Worm (Caenorhabditis elegans) whole organism, L1 larva: ENCODE results near the gene bgnt-1.1.

Source experiments
- C04F5.9 ChIP-seq: sonication (generic microtip); optimal IDR thresholded peaks from 2 replicates; lab custom pipeline; 2016; ENCODE audit warnings: missing genetic modification characterization, missing compliant biosample characterization
- C16A3.4 ChIP-seq: fragments of 150-350 bp; optimal IDR thresholded peaks from 2 replicates; lab custom pipeline; 2014; ENCODE audit warnings: missing biosample characterization, missing genetic modification characterization
- Y116A8C.19 ChIP-seq: sonication (generic microtip); optimal IDR thresholded peaks from 2 replicates; lab custom pipeline; 2016; ENCODE audit warnings: missing compliant biosample characterization, missing genetic modification characterization, borderline replicate concordance
- aha-1 ChIP-seq: fragments of 150-350 bp; optimal IDR thresholded peaks from 2 replicates; lab custom pipeline; 2014; ENCODE audit warnings: missing biosample characterization, missing genetic modification characterization
- aly-2 ChIP-seq: fragments of 150-350 bp; optimal IDR thresholded peaks from 2 replicates; lab custom pipeline; 2014; ENCODE audit warnings: missing biosample characterization, missing genetic modification characterization
- ceh-63 ChIP-seq: fragments of 200-800 bp; sonication (Bioruptor generic); optimal IDR thresholded peaks from 2 replicates; lab custom pipeline; 2018; ENCODE audit warnings: mild to moderate bottlenecking, missing genetic modification characterization, missing compliant biosample characterization
- ceh-82 ChIP-seq, 3 experiments: fragments of 150-350 bp in 1 of 3; sonication (generic microtip) in 2 of 3; optimal IDR thresholded peaks; 2 replicates each; lab custom pipeline; 2014 to 2017; ENCODE audit warnings: missing biosample characterization in 3 of 3, missing genetic modification characterization in 3 of 3
- ceh-88 ChIP-seq: fragments of 200-800 bp; sonication (Bioruptor generic); IDR thresholded peaks from 2 replicates; pipeline ENCODE4 v1.3.6; 2022; ENCODE audit warnings: missing genetic modification characterization, missing compliant biosample characterization
- ces-1 ChIP-seq: fragments of 150-350 bp; optimal IDR thresholded peaks from 2 replicates; lab custom pipeline; 2014; ENCODE audit warnings: missing biosample characterization, missing genetic modification reagents, missing genetic modification characterization
- dsc-1 ChIP-seq: sonication (generic microtip); optimal IDR thresholded peaks from 2 replicates; lab custom pipeline; 2016; ENCODE audit warnings: mild to moderate bottlenecking, missing genetic modification characterization, missing compliant biosample characterization
- efl-1 ChIP-seq, 4 experiments: fragments of 150-350 bp; optimal IDR thresholded peaks in 3 of 4; peaks in 1 of 4; 1 replicate in 1 of 4; 2 replicates in 3 of 4; lab custom pipeline; 2014; ENCODE audit warnings: missing biosample characterization in 2 of 4, missing genetic modification characterization in 2 of 4, missing genetic modification reagents in 2 of 4
- efl-3 ChIP-seq: fragments of 200-800 bp; sonication (Bioruptor generic); optimal IDR thresholded peaks from 2 replicates; lab custom pipeline; 2018; ENCODE audit warnings: mild to moderate bottlenecking, missing genetic modification characterization, missing compliant biosample characterization
- egl-13 ChIP-seq: sonication (generic microtip); optimal IDR thresholded peaks from 2 replicates; lab custom pipeline; 2016; ENCODE audit warnings: missing genotype, missing genetic modification reagents, missing genetic modification characterization, missing compliant biosample characterization
- egl-27 ChIP-seq, 2 experiments: fragments of 150-350 bp in 1 of 2; sonication (generic microtip); optimal IDR thresholded peaks; 3 replicates each; lab custom pipeline; 2017 to 2018; ENCODE audit warnings: missing biosample characterization in 2 of 2, missing genetic modification characterization in 2 of 2, missing genetic modification reagents in 2 of 2
- fkh-8 ChIP-seq: sonication (generic microtip); optimal IDR thresholded peaks from 2 replicates; lab custom pipeline; 2016; ENCODE audit warnings: mild to moderate bottlenecking, missing genetic modification characterization, missing compliant biosample characterization
- fos-1 ChIP-seq: fragments of 150-350 bp; optimal IDR thresholded peaks from 2 replicates; lab custom pipeline; 2014; ENCODE audit warnings: missing biosample characterization, missing genetic modification characterization
- grh-1 ChIP-seq: fragments of 200-800 bp; sonication (Bioruptor generic); IDR thresholded peaks from 2 replicates; pipeline ENCODE4 v1.3.6; 2022; ENCODE audit warnings: missing genetic modification reagents, missing genetic modification characterization, missing compliant biosample characterization
- hlh-17 ChIP-seq: fragments of 200-800 bp; sonication (Bioruptor generic); optimal IDR thresholded peaks from 2 replicates; lab custom pipeline; 2018; ENCODE audit warnings: missing genetic modification characterization, mild to moderate bottlenecking, missing compliant biosample characterization, moderate library complexity, borderline replicate concordance
- hlh-4 ChIP-seq: sonication (generic microtip); optimal IDR thresholded peaks from 2 replicates; lab custom pipeline; 2016; ENCODE audit warnings: mild to moderate bottlenecking, missing genetic modification characterization, missing compliant biosample characterization
- irx-1 ChIP-seq: sonication (generic microtip); optimal IDR thresholded peaks from 2 replicates; lab custom pipeline; 2016; ENCODE audit warnings: missing genetic modification characterization, missing compliant biosample characterization
- jun-1 ChIP-seq: fragments of 150-350 bp; optimal IDR thresholded peaks from 2 replicates; lab custom pipeline; 2014; ENCODE audit warnings: missing biosample characterization, missing genetic modification reagents, missing genetic modification characterization
- lin-15B ChIP-seq: fragments of 150-350 bp; sonication (generic microtip); optimal IDR thresholded peaks from 3 replicates; lab custom pipeline; 2014; ENCODE audit warnings: missing biosample characterization, missing genetic modification characterization
- lin-35 ChIP-seq, 2 experiments: fragments of 150-350 bp; optimal IDR thresholded peaks; 2 replicates each; lab custom pipeline; 2014; ENCODE audit warnings: missing biosample characterization in 2 of 2, missing genetic modification characterization in 2 of 2, missing genetic modification reagents in 2 of 2
- lir-3 ChIP-seq: sonication (generic microtip); optimal IDR thresholded peaks from 2 replicates; lab custom pipeline; 2016; ENCODE audit warnings: mild to moderate bottlenecking, missing genetic modification characterization, moderate library complexity, missing compliant biosample characterization; ENCODE audit not compliant: poor library complexity
- lsy-2 ChIP-seq, 2 experiments: fragments of 150-350 bp; optimal IDR thresholded peaks; 2 replicates each; lab custom pipeline; 2014; ENCODE audit warnings: missing biosample characterization in 2 of 2, missing genetic modification characterization in 2 of 2
- mab-9 ChIP-seq: fragments of 200-800 bp; sonication (Bioruptor generic); IDR thresholded peaks from 2 replicates; pipeline ENCODE4 v1.3.6; 2022; ENCODE audit warnings: missing genetic modification reagents, missing genetic modification characterization, missing compliant biosample characterization
- mef-2 ChIP-seq: fragments of 150-350 bp; optimal IDR thresholded peaks from 2 replicates; lab custom pipeline; 2014; ENCODE audit warnings: missing biosample characterization, missing genetic modification characterization
- nhr-19 ChIP-seq: fragments of 200-800 bp; sonication (Bioruptor generic); conservative IDR thresholded peaks from 2 replicates; pipeline ENCODE4 v1.3.6; 2022; ENCODE audit warnings: missing genetic modification characterization, missing compliant biosample characterization
- nhr-237 ChIP-seq: fragments of 150-350 bp; optimal IDR thresholded peaks from 2 replicates; lab custom pipeline; 2014; ENCODE audit warnings: missing biosample characterization, missing genetic modification characterization
- nhr-28 ChIP-seq: fragments of 150-350 bp; optimal IDR thresholded peaks from 2 replicates; lab custom pipeline; 2014; ENCODE audit warnings: missing biosample characterization, missing genetic modification characterization
- nhr-47 ChIP-seq: sonication (generic microtip); optimal IDR thresholded peaks from 2 replicates; lab custom pipeline; 2016; ENCODE audit warnings: mild to moderate bottlenecking, missing genetic modification characterization, moderate library complexity, missing compliant biosample characterization
- nhr-76 ChIP-seq: sonication (generic microtip); optimal IDR thresholded peaks from 2 replicates; lab custom pipeline; 2017; ENCODE audit warnings: missing biosample characterization, missing genetic modification characterization
- nhr-77 ChIP-seq: fragments of 150-350 bp; optimal IDR thresholded peaks from 2 replicates; lab custom pipeline; 2014; ENCODE audit warnings: missing biosample characterization, missing genetic modification characterization
- nhr-84 ChIP-seq: sonication (generic microtip); optimal IDR thresholded peaks from 2 replicates; lab custom pipeline; 2017; ENCODE audit warnings: missing biosample characterization, missing genetic modification characterization
- nhr-90 ChIP-seq: sonication (generic microtip); optimal IDR thresholded peaks from 2 replicates; lab custom pipeline; 2016; ENCODE audit warnings: mild to moderate bottlenecking, missing genetic modification characterization, missing compliant biosample characterization; ENCODE audit not compliant: poor library complexity
- pax-3 ChIP-seq: fragments of 200-800 bp; sonication (Bioruptor generic); optimal IDR thresholded peaks from 2 replicates; lab custom pipeline; 2018; ENCODE audit warnings: mild to moderate bottlenecking, missing genetic modification characterization, moderate library complexity, missing compliant biosample characterization
- rnt-1 ChIP-seq: sonication (generic microtip); optimal IDR thresholded peaks from 2 replicates; lab custom pipeline; 2016; ENCODE audit warnings: mild to moderate bottlenecking, missing genetic modification characterization, moderate library complexity, missing compliant biosample characterization
- skn-1 ChIP-seq: fragments of 150-350 bp; optimal IDR thresholded peaks from 2 replicates; lab custom pipeline; 2014; ENCODE audit warnings: missing biosample characterization, missing genetic modification characterization
- snu-23 ChIP-seq: sonication (generic microtip); optimal IDR thresholded peaks from 2 replicates; lab custom pipeline; 2016; ENCODE audit warnings: missing genetic modification characterization, missing compliant biosample characterization
- sox-4 ChIP-seq: sonication (generic microtip); optimal IDR thresholded peaks from 2 replicates; lab custom pipeline; 2016; ENCODE audit warnings: missing genetic modification characterization, missing compliant biosample characterization
- sptf-1 ChIP-seq: fragments of 150-350 bp; optimal IDR thresholded peaks from 2 replicates; lab custom pipeline; 2014; ENCODE audit warnings: missing biosample characterization, missing genetic modification characterization
- sup-37 ChIP-seq: fragments of 200-800 bp; sonication (Bioruptor generic); optimal IDR thresholded peaks from 2 replicates; lab custom pipeline; 2018; ENCODE audit warnings: mild to moderate bottlenecking, missing genetic modification characterization, missing compliant biosample characterization
- swsn-7 ChIP-seq: sonication (generic microtip); optimal IDR thresholded peaks from 2 replicates; lab custom pipeline; 2016; ENCODE audit warnings: missing genetic modification characterization, missing compliant biosample characterization
- tbx-2 ChIP-seq: sonication (generic microtip); optimal IDR thresholded peaks from 2 replicates; lab custom pipeline; 2016; ENCODE audit warnings: missing genetic modification characterization, missing compliant biosample characterization
- tlp-1 ChIP-seq: fragments of 150-350 bp; optimal IDR thresholded peaks from 2 replicates; lab custom pipeline; 2014; ENCODE audit warnings: missing biosample characterization, missing genetic modification characterization
- unc-86 ChIP-seq: sonication (generic microtip); optimal IDR thresholded peaks from 2 replicates; lab custom pipeline; 2016; ENCODE audit warnings: missing genetic modification characterization, missing compliant biosample characterization
- unc-98 ChIP-seq: fragments of 200-800 bp; sonication (Bioruptor generic); IDR thresholded peaks from 2 replicates; pipeline ENCODE4 v1.3.6; 2022; ENCODE audit warnings: missing genetic modification characterization, missing compliant biosample characterization
- xbp-1 ChIP-seq: sonication (generic microtip); optimal IDR thresholded peaks from 2 replicates; lab custom pipeline; 2016; ENCODE audit warnings: missing genetic modification characterization, missing compliant biosample characterization
- zag-1 ChIP-seq: fragments of 150-350 bp; optimal IDR thresholded peaks from 2 replicates; lab custom pipeline; 2014; ENCODE audit warnings: missing biosample characterization, missing genetic modification characterization
- ztf-11 ChIP-seq, 2 experiments: sonication (generic microtip); optimal IDR thresholded peaks; 2 replicates each; lab custom pipeline; 2016 to 2017; ENCODE audit warnings: missing genetic modification characterization in 2 of 2, missing biosample characterization in 1 of 2, missing compliant biosample characterization in 1 of 2
- ztf-4 ChIP-seq: fragments of 150-350 bp; optimal IDR thresholded peaks from 2 replicates; lab custom pipeline; 2014; ENCODE audit warnings: missing biosample characterization, missing genetic modification characterization

bgnt-1.1 gene

ce11 chrIV:10498401-10498800 is 25.8 kb downstream of the bgnt-1.1 start:
- peak; percentile 32 for TF ChIP-seq dsc-1 (tag; lab: Kevin White, UChicago)
- TF ChIP-seq nhr-77 (tag; lab: Kevin White, UChicago): no peak
- TF ChIP-seq efl-1 (optimal IDR thresholded peaks at IDR 0.05; lab: Kevin White, UChicago): no peak
- peak in 1 of 2 experiments; percentile 51 for TF ChIP-seq efl-1 (GFP tag; optimal IDR thresholded peaks at IDR 0.05 in 1 of 2; lab: Kevin White, UChicago)

- peak; percentile 40 for TF ChIP-seq pax-3
- peak; percentile 72 for TF ChIP-seq egl-13 (tag; lab: Kevin White, UChicago)
- no peak for TF ChIP-seq nhr-84 (tag; lab: Kevin White, UChicago)
- TF ChIP-seq rnt-1 (tag; lab: Kevin White, UChicago): peak; percentile 9
- peak; percentile 41 for TF ChIP-seq ztf-4
- TF ChIP-seq ceh-63 (GFP tag; lab: Kevin White, UChicago): no peak
- TF ChIP-seq Y116A8C.19: no peak
- TF ChIP-seq unc-86 (tag; lab: Kevin White, UChicago): peak; percentile 78
- peak; percentile 55 for TF ChIP-seq snu-23 (GFP tag; lab: Kevin White, UChicago)
- TF ChIP-seq hlh-17: no peak
- TF ChIP-seq nhr-76: no peak
- TF ChIP-seq nhr-28 (tag; lab: Kevin White, UChicago): no peak
- TF ChIP-seq lsy-2 (tag; optimal IDR thresholded peaks at IDR 0.05; lab: Kevin White, UChicago): peak; percentile 24 to 74
- TF ChIP-seq lir-3: no peak
- peak; percentile 9 for TF ChIP-seq skn-1
- TF ChIP-seq fkh-8 (tag; lab: Kevin White, UChicago): peak; percentile 93
- TF ChIP-seq nhr-237 (tag; lab: Kevin White, UChicago): peak; percentile 9
- no peak for TF ChIP-seq aly-2 (tag; lab: Kevin White, UChicago)
- TF ChIP-seq zag-1 (tag; lab: Kevin White, UChicago): peak; percentile 70
- TF ChIP-seq C04F5.9 (tag; lab: Kevin White, UChicago): no peak
- no peak for TF ChIP-seq hlh-4 (tag; lab: Kevin White, UChicago)
- TF ChIP-seq jun-1: peak; percentile 24
- TF ChIP-seq ces-1 (GFP tag; lab: Kevin White, UChicago): no peak
- no peak for TF ChIP-seq sup-37 (GFP tag; lab: Kevin White, UChicago)
- no peak for TF ChIP-seq sptf-1 (tag; lab: Kevin White, UChicago)
- TF ChIP-seq mef-2: no peak
- TF ChIP-seq nhr-47 (tag; lab: Kevin White, UChicago): peak; percentile 79
- TF ChIP-seq tlp-1 (tag; lab: Kevin White, UChicago): no peak
- TF ChIP-seq swsn-7 (tag; lab: Kevin White, UChicago): peak; percentile 67
- TF ChIP-seq nhr-90 (tag; lab: Kevin White, UChicago): no peak
- TF ChIP-seq sox-4 (tag; lab: Kevin White, UChicago): peak; percentile 34
- no peak for TF ChIP-seq ceh-88 (GFP tag; lab: Robert Waterston, UW)
- peak; percentile 65 for TF ChIP-seq tbx-2 (tag; lab: Kevin White, UChicago)
- no peak for TF ChIP-seq grh-1
- peak in 1 of 2 experiments; percentile 10 for TF ChIP-seq egl-27 (tag; optimal IDR thresholded peaks at IDR 0.05; lab: Kevin White, UChicago)
- peak; percentile 61 for TF ChIP-seq mab-9
- peak; percentile 41 to 83 (median 44) for TF ChIP-seq ceh-82 (tag; optimal IDR thresholded peaks at IDR 0.05; lab: Kevin White, UChicago)
- TF ChIP-seq irx-1 (tag; lab: Kevin White, UChicago): peak; percentile 36
- no peak for TF ChIP-seq unc-98 (GFP tag; lab: Robert Waterston, UW)
- TF ChIP-seq lin-35 (GFP tag; optimal IDR thresholded peaks at IDR 0.05; lab: Kevin White, UChicago): peak in 1 of 2 experiments; percentile 19
- peak; percentile 19 for TF ChIP-seq xbp-1 (tag; lab: Kevin White, UChicago)
- no peak for TF ChIP-seq C16A3.4 (tag; lab: Kevin White, UChicago)
- TF ChIP-seq aha-1 (tag; lab: Kevin White, UChicago): no peak
- peak; percentile 4 for TF ChIP-seq lin-15B (tag; lab: Kevin White, UChicago)
- TF ChIP-seq fos-1 (tag; lab: Kevin White, UChicago): peak; percentile 68
- peak; percentile 6; the same call in 1 of the 2 replicates for TF ChIP-seq nhr-19
- TF ChIP-seq efl-3 (GFP tag; lab: Kevin White, UChicago): no peak
- TF ChIP-seq ztf-11 (tag; optimal IDR thresholded peaks at IDR 0.05; lab: Kevin White, UChicago): peak in 1 of 2 experiments; percentile 13
- peak; percentile 75 for TF ChIP-seq dsc-1 (tag; lab: Kevin White, UChicago)
These were observed 27.4 kb downstream of the bgnt-1.1 start for ce11 chrIV:10499948-10500356.
